Fruit fly (Drosophila melanogaster): Measurements from ENCODE around the gene XRCC1.

dm6 chrX:5289692-5290091, 40.0 kb upstream of the XRCC1 start:
- TF ChIP-seq kay (GFP tag; ENCODE audit: borderline replicate concordance) (no peak), Crg-1 (GFP tag; optimal IDR thresholded peaks at IDR 0.05) (no peak), Mnt (GFP tag; optimal IDR thresholded peaks at IDR 0.05) (no peak)

Measured in whole organism, adult.